Worm (Caenorhabditis elegans) whole organism, L3 larva: Measurements from ENCODE around the gene Y43F8B.14.

Experiments used
- ama-1 ChIP-seq: fragments of 150-350 bp; optimal IDR thresholded peaks from 2 replicates; lab custom pipeline; 2018
- egl-27 ChIP-seq: sonication (generic microtip); optimal IDR thresholded peaks from 4 replicates; lab custom pipeline; 2017; ENCODE audit warnings: missing biosample characterization, missing genetic modification reagents, missing genetic modification characterization
- elt-3 ChIP-seq, 3 experiments: fragments of 150-350 bp in 1 of 3; sonication (generic microtip) in 2 of 3; optimal IDR thresholded peaks; 2 replicates in 2 of 3; 4 replicates in 1 of 3; lab custom pipeline; 2014 to 2017; ENCODE audit warnings: missing biosample characterization in 3 of 3, missing genetic modification characterization in 3 of 3
- mdl-1 ChIP-seq: fragments of 150-350 bp; optimal IDR thresholded peaks from 2 replicates; lab custom pipeline; 2014; ENCODE audit warnings: missing biosample characterization, missing genetic modification characterization
- nhr-12 ChIP-seq: fragments of 150-350 bp; optimal IDR thresholded peaks from 2 replicates; lab custom pipeline; 2014; ENCODE audit warnings: missing biosample characterization, missing genetic modification characterization
- nhr-28 ChIP-seq: fragments of 150-350 bp; optimal IDR thresholded peaks from 2 replicates; lab custom pipeline; 2014; ENCODE audit warnings: missing biosample characterization, missing genetic modification characterization
- nhr-77 ChIP-seq: fragments of 150-350 bp; optimal IDR thresholded peaks from 2 replicates; lab custom pipeline; 2014; ENCODE audit warnings: missing biosample characterization, missing genetic modification characterization
- pha-4 ChIP-seq: fragments of 150-350 bp; optimal IDR thresholded peaks from 2 replicates; lab custom pipeline; 2014; ENCODE audit warnings: missing biosample characterization, missing genetic modification reagents, missing genetic modification characterization
- unc-62 ChIP-seq: fragments of 150-350 bp; sonication (generic microtip); optimal IDR thresholded peaks from 4 replicates; lab custom pipeline; 2014; ENCODE audit warnings: missing biosample characterization, missing genetic modification reagents, missing genetic modification characterization

DNA sequence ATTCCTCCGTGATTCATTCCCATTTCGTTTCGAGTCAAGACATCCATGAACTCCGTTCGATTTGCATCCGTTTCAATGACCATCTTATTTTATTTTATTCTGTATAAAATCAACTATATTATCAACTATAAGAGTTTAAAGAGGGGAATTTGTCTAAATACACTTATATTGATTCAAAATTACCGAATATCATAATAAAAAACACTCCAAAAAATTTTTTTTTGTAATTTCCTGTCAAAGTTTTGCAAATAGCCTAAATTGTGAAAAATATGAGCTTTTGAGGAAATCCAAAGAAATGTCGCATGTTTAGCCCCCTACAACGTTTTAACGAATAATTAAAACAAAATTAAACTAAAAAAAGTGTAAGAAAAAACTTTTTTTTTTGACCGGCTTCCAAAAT is 6.2 kb upstream of the Y43F8B.14 start, which contains the start of gene Y43F8B.15:
- TF ChIP-seq nhr-28 (tag; lab: Kevin White, UChicago) (no peak), ama-1 (lab: Kevin White, UChicago) (no peak), mdl-1 (tag; lab: Kevin White, UChicago) (no peak), egl-27 (no peak), unc-62 (GFP tag; lab: Kevin White, UChicago) (no peak), pha-4 (tag; lab: Kevin White, UChicago) (no peak), nhr-77 (tag; lab: Kevin White, UChicago) (no peak), elt-3 (tag; optimal IDR thresholded peaks at IDR 0.05; lab: Kevin White, UChicago) (no peak), nhr-12 (tag; lab: Kevin White, UChicago) (no peak)
